Worm (Caenorhabditis elegans) whole organism, midembryonic: ENCODE data around the gene Y49E10.25.

Experiments
- cog-1 ChIP-seq: sonication (generic microtip); optimal IDR thresholded peaks from 2 replicates; lab custom pipeline; 2016; ENCODE audit warnings: missing genetic modification characterization, missing compliant biosample characterization
- flt-1 ChIP-seq: fragments of 200-800 bp; sonication (Bioruptor generic); IDR thresholded peaks from 2 replicates; pipeline ENCODE4 v1.3.6; 2022; ENCODE audit warnings: missing genetic modification characterization, missing compliant biosample characterization
- med-1 ChIP-seq: sonication (generic microtip); optimal IDR thresholded peaks from 2 replicates; lab custom pipeline; 2017; ENCODE audit warnings: missing genetic modification characterization, mild to moderate bottlenecking, missing compliant biosample characterization, antibody characterized with exemption, missing genetic modification reagents; ENCODE audit not compliant: insufficient read depth
- ref-1 ChIP-seq: fragments of 200-800 bp; sonication (Bioruptor generic); conservative IDR thresholded peaks from 2 replicates; pipeline ENCODE4 v1.3.6; 2022; ENCODE audit warnings: missing genetic modification reagents, missing genetic modification characterization, missing compliant biosample characterization
- ztf-23 ChIP-seq: fragments of 200-800 bp; sonication (Bioruptor generic); IDR thresholded peaks from 2 replicates; pipeline ENCODE4 v1.3.6; 2022; ENCODE audit warnings: missing genetic modification reagents, missing genetic modification characterization, missing compliant biosample characterization

DNA sequence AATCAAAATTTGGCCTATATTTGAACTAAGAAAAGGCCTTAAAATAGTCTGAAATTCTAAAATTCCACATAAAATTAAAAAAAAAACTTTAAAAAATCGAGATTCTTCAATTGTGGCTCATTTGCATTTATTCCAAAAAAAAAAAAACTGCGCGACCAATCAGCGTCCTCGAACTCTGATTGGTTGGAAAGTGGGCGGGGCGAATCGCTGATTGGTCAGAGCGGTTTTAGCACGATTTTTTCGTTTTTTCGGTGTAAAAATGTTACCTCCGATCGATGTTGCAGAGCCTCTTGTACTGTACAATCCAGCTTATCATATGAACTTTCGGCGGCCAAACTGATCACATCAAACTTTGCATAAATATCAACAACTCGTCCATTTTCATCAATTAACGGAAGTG is 48.5 kb upstream of the Y49E10.25 start:
- TF ChIP-seq flt-1 (GFP tag; lab: Robert Waterston, UW) (no peak), cog-1 (tag; lab: Kevin White, UChicago) (no peak), ztf-23 (GFP tag; lab: Robert Waterston, UW) (no peak), med-1 (GFP tag; lab: Kevin White, UChicago) (no peak), ref-1 (GFP tag; lab: Robert Waterston, UW) (no peak)
